Worm (Caenorhabditis elegans) whole organism, mixed stage, embryonic: Measurements from ENCODE around the gene lim-4.

Source experiments
- elt-3 ChIP-seq: fragments of 150-350 bp; optimal IDR thresholded peaks from 2 replicates; lab custom pipeline; 2014; ENCODE audit warnings: missing biosample characterization, missing genetic modification characterization
- flh-1 ChIP-seq: fragments of 200-800 bp; sonication (Bioruptor generic); optimal IDR thresholded peaks from 2 replicates; lab custom pipeline; 2018; ENCODE audit warnings: mild to moderate bottlenecking, missing genetic modification characterization, moderate library complexity, missing compliant biosample characterization
- lin-13 ChIP-seq: fragments of 150-350 bp; optimal IDR thresholded peaks from 2 replicates; lab custom pipeline; 2014; ENCODE audit warnings: missing biosample characterization, missing genetic modification characterization
- lin-32 ChIP-seq: fragments of 200-800 bp; sonication (Bioruptor generic); optimal IDR thresholded peaks from 2 replicates; lab custom pipeline; 2018; ENCODE audit warnings: mild to moderate bottlenecking, missing genetic modification characterization, missing compliant biosample characterization
- mab-5 ChIP-seq: fragments of 150-350 bp; optimal IDR thresholded peaks from 2 replicates; lab custom pipeline; 2014; ENCODE audit warnings: missing biosample characterization, missing genetic modification characterization
- mep-1 ChIP-seq: fragments of 150-350 bp; optimal IDR thresholded peaks from 2 replicates; lab custom pipeline; 2017; ENCODE audit warnings: missing biosample characterization, missing genetic modification reagents, missing genetic modification characterization, inconsistent platforms
- mls-2 ChIP-seq: sonication (generic microtip); optimal IDR thresholded peaks from 2 replicates; lab custom pipeline; 2016; ENCODE audit warnings: mild to moderate bottlenecking, missing genetic modification characterization, moderate library complexity, missing compliant biosample characterization
- nhr-76 ChIP-seq: sonication (generic microtip); optimal IDR thresholded peaks from 2 replicates; lab custom pipeline; 2017; ENCODE audit warnings: missing biosample characterization, missing genetic modification characterization
- sem-2 ChIP-seq: fragments of 200-800 bp; sonication (Bioruptor generic); optimal IDR thresholded peaks from 2 replicates; lab custom pipeline; 2018; ENCODE audit warnings: mild to moderate bottlenecking, missing genetic modification characterization, missing compliant biosample characterization
- snpc-4 ChIP-seq: fragments of 150-350 bp; optimal IDR thresholded peaks from 2 replicates; lab custom pipeline; 2014; ENCODE audit warnings: missing biosample characterization, missing genetic modification characterization
- unc-39 ChIP-seq: fragments of 150-350 bp; optimal IDR thresholded peaks from 2 replicates; lab custom pipeline; 2014; ENCODE audit warnings: missing biosample characterization, missing genetic modification characterization
- unc-62 ChIP-seq: fragments of 150-350 bp; optimal IDR thresholded peaks from 2 replicates; lab custom pipeline; 2014; ENCODE audit warnings: missing biosample characterization, missing genetic modification reagents, missing genetic modification characterization
- zip-8 ChIP-seq: fragments of 150-350 bp; optimal IDR thresholded peaks from 2 replicates; lab custom pipeline; 2014; ENCODE audit warnings: missing biosample characterization, missing genetic modification characterization
- ztf-11 ChIP-seq: fragments of 150-350 bp; optimal IDR thresholded peaks from 2 replicates; lab custom pipeline; 2014; ENCODE audit warnings: missing biosample characterization, missing genetic modification characterization

ce11 chrX:3920747-3921146 lies 47.4 kb upstream of the lim-4 start:
- TF ChIP-seq lin-32 (GFP tag; lab: Kevin White, UChicago) (no peak), zip-8 (tag; lab: Kevin White, UChicago) (no peak), mep-1 (tag; lab: Kevin White, UChicago) (no peak), flh-1 (GFP tag; lab: Kevin White, UChicago) (no peak), lin-13 (tag; lab: Kevin White, UChicago) (no peak), snpc-4 (tag; lab: Kevin White, UChicago) (no peak), ztf-11 (no peak), nhr-76 (tag; lab: Kevin White, UChicago) (no peak), mls-2 (tag; lab: Kevin White, UChicago) (no peak), unc-39 (tag; lab: Kevin White, UChicago) (no peak), unc-62 (GFP tag; lab: Kevin White, UChicago) (no peak), mab-5 (no peak), sem-2 (GFP tag; lab: Kevin White, UChicago) (no peak), elt-3 (tag; lab: Kevin White, UChicago) (no peak)
